Fruit fly (Drosophila melanogaster) whole organism, wandering third instar larva: ENCODE data around the gene Nmnat.

Experiments used
- Abd-B ChIP-seq: fragments of >200 bp; optimal IDR thresholded peaks from 2 replicates; lab custom pipeline; 2017; ENCODE audit warnings: missing biosample characterization, missing genetic modification characterization
- CG32264 ChIP-seq: fragments of 200-800 bp; sonication (Bioruptor generic); optimal IDR thresholded peaks from 2 replicates; lab custom pipeline; 2016; ENCODE audit warnings: missing biosample characterization, missing genetic modification characterization
- CG9705 ChIP-seq: fragments of 200-800 bp; sonication (Bioruptor generic); optimal IDR thresholded peaks from 2 replicates; lab custom pipeline; 2018; ENCODE audit warnings: missing biosample characterization, mild to moderate bottlenecking, missing genetic modification characterization
- CrebA ChIP-seq: fragments of 200-800 bp; sonication (Bioruptor generic); optimal IDR thresholded peaks from 2 replicates; lab custom pipeline; 2016; ENCODE audit warnings: missing biosample characterization, mild to moderate bottlenecking, missing genetic modification characterization, borderline replicate concordance
- Dfd ChIP-seq: fragments of >200 bp; optimal IDR thresholded peaks from 2 replicates; lab custom pipeline; 2017; ENCODE audit warnings: missing biosample characterization, missing genetic modification characterization
- Dif ChIP-seq: fragments of 200-275, 200-300 bp; sonication (Bioruptor generic); optimal IDR thresholded peaks from 2 replicates; lab custom pipeline; 2018; ENCODE audit warnings: missing biosample characterization, missing genetic modification characterization; ENCODE audit not compliant: partially characterized antibody
- GATAd ChIP-seq: sonication (Bioruptor generic); optimal IDR thresholded peaks from 2 replicates; lab custom pipeline; 2016; ENCODE audit warnings: missing biosample characterization, missing genetic modification characterization
- HLH106 ChIP-seq: fragments of 200-800 bp; optimal IDR thresholded peaks from 3 replicates; lab custom pipeline; 2019; ENCODE audit warnings: missing biosample characterization, mild to moderate bottlenecking, missing genetic modification characterization, moderate library complexity
- Hnf4 ChIP-seq: fragments of 200-800 bp; sonication (Bioruptor generic); optimal IDR thresholded peaks from 2 replicates; lab custom pipeline; 2016; ENCODE audit warnings: missing biosample characterization, mild to moderate bottlenecking, missing genetic modification characterization
- Hr78 ChIP-seq: fragments of >200 bp; optimal IDR thresholded peaks from 2 replicates; lab custom pipeline; 2017; ENCODE audit warnings: missing biosample characterization, missing genetic modification characterization
- Hr83 ChIP-seq: fragments of 200-300 bp; sonication (Bioruptor generic); optimal IDR thresholded peaks from 2 replicates; lab custom pipeline; 2016; ENCODE audit warnings: missing biosample characterization, mild to moderate bottlenecking, missing genetic modification characterization, moderate library complexity; ENCODE audit not compliant: poor library complexity, severe bottlenecking
- Jra ChIP-seq: sonication (Bioruptor generic); optimal IDR thresholded peaks from 2 replicates; lab custom pipeline; 2016; ENCODE audit warnings: missing biosample characterization, missing genetic modification characterization
- Mio ChIP-seq: sonication (Bioruptor generic); optimal IDR thresholded peaks from 2 replicates; lab custom pipeline; 2016; ENCODE audit warnings: missing biosample characterization, missing genetic modification characterization
- Myc ChIP-seq: fragments of >200 bp; optimal IDR thresholded peaks from 2 replicates; lab custom pipeline; 2017
- N ChIP-seq: fragments of >200 bp; optimal IDR thresholded peaks from 2 replicates; lab custom pipeline; 2018; ENCODE audit warnings: missing biosample characterization, missing external identifiers, missing genetic modification characterization
- OdsH ChIP-seq: fragments of 200-800 bp; sonication (Bioruptor generic); optimal IDR thresholded peaks from 2 replicates; lab custom pipeline; 2016; ENCODE audit warnings: missing biosample characterization, mild to moderate bottlenecking, missing genetic modification characterization
- Rel ChIP-seq, 2 experiments: fragments of 200-800 bp; sonication (Bioruptor generic) in 1 of 2; optimal IDR thresholded peaks; 2 replicates in 1 of 2; 3 replicates in 1 of 2; lab custom pipeline; 2016 to 2019; ENCODE audit warnings: mild to moderate bottlenecking in 2 of 2, missing biosample characterization in 2 of 2, missing genetic modification characterization in 2 of 2, moderate library complexity in 1 of 2
- Sp1 ChIP-seq: fragments of 200-800 bp; sonication (Bioruptor generic); optimal IDR thresholded peaks from 3 replicates; lab custom pipeline; 2019; ENCODE audit warnings: missing biosample characterization, mild to moderate bottlenecking, missing genetic modification characterization, moderate library complexity
- Vsx2 ChIP-seq: fragments of 200-300, 225-300 bp; sonication (Bioruptor generic); optimal IDR thresholded peaks from 2 replicates; lab custom pipeline; 2018; ENCODE audit warnings: missing biosample characterization, missing genetic modification characterization; ENCODE audit not compliant: partially characterized antibody
- br ChIP-seq: fragments of 200-800 bp; sonication (Bioruptor generic); optimal IDR thresholded peaks from 2 replicates; lab custom pipeline; 2016; ENCODE audit warnings: missing biosample characterization, missing genetic modification characterization
- brk ChIP-seq: fragments of 200-800 bp; sonication (Bioruptor generic); optimal IDR thresholded peaks from 2 replicates; lab custom pipeline; 2016; ENCODE audit warnings: missing biosample characterization, mild to moderate bottlenecking, missing genetic modification characterization
- dl ChIP-seq, 2 experiments: fragments of 175-275, 200-275 bp in 1 of 2; fragments of 200-275 bp in 1 of 2; sonication (Bioruptor generic); optimal IDR thresholded peaks; lab custom pipeline; 2018; ENCODE audit warnings: mild to moderate bottlenecking in 2 of 2, missing biosample characterization in 2 of 2, missing genetic modification characterization in 2 of 2, moderate library complexity in 2 of 2; ENCODE audit not compliant: partially characterized antibody in 2 of 2, insufficient read depth in 1 of 2
- dmrt93B ChIP-seq: fragments of 200-800 bp; sonication (Bioruptor generic); optimal IDR thresholded peaks from 2 replicates; lab custom pipeline; 2018; ENCODE audit warnings: missing biosample characterization, mild to moderate bottlenecking, missing genetic modification characterization
- dsf ChIP-seq: sonication (Bioruptor generic); optimal IDR thresholded peaks from 2 replicates; lab custom pipeline; 2016; ENCODE audit warnings: missing biosample characterization, missing genetic modification characterization, borderline replicate concordance
- ey ChIP-seq: fragments of 200-800 bp; sonication (Bioruptor generic); optimal IDR thresholded peaks from 2 replicates; lab custom pipeline; 2016; ENCODE audit warnings: missing biosample characterization, missing genetic modification characterization
- foxo ChIP-seq, 2 experiments: fragments of 200-800 bp; sonication (Bioruptor generic); optimal IDR thresholded peaks; 2 replicates in 1 of 2; 3 replicates in 1 of 2; lab custom pipeline; 2016 to 2017; ENCODE audit warnings: missing biosample characterization in 2 of 2, missing genetic modification characterization in 2 of 2
- fru ChIP-seq: fragments of 200-800 bp; sonication (Bioruptor generic); optimal IDR thresholded peaks from 3 replicates; lab custom pipeline; 2016; ENCODE audit warnings: missing biosample characterization, mild to moderate bottlenecking, missing genetic modification characterization
- h ChIP-seq: fragments of 200-800 bp; sonication (Bioruptor generic); optimal IDR thresholded peaks from 3 replicates; lab custom pipeline; 2016; ENCODE audit warnings: missing biosample characterization, mild to moderate bottlenecking, missing genetic modification characterization
- jim ChIP-seq: fragments of 175-275, 200-325 bp; sonication (Bioruptor generic); optimal IDR thresholded peaks from 2 replicates; lab custom pipeline; 2016; ENCODE audit warnings: missing biosample characterization, mild to moderate bottlenecking, missing genetic modification characterization
- lola ChIP-seq: fragments of >200 bp; optimal IDR thresholded peaks from 2 replicates; lab custom pipeline; 2017; ENCODE audit warnings: missing biosample characterization, missing genetic modification characterization
- pan ChIP-seq: fragments of >200 bp; optimal IDR thresholded peaks from 2 replicates; lab custom pipeline; 2017
- psq ChIP-seq: fragments of 200-800 bp; sonication (Bioruptor generic); optimal IDR thresholded peaks from 3 replicates; lab custom pipeline; 2017; ENCODE audit warnings: missing biosample characterization, mild to moderate bottlenecking, missing genetic modification characterization, moderate library complexity
- rgr ChIP-seq: fragments of 200-800 bp; sonication (Bioruptor generic); optimal IDR thresholded peaks from 3 replicates; lab custom pipeline; 2016; ENCODE audit warnings: missing biosample characterization, mild to moderate bottlenecking, missing genetic modification characterization
- sage ChIP-seq: fragments of 200-800 bp; sonication (Bioruptor generic); optimal IDR thresholded peaks from 2 replicates; lab custom pipeline; 2016; ENCODE audit warnings: missing biosample characterization, mild to moderate bottlenecking, missing genetic modification characterization
- sv ChIP-seq: fragments of 200-800 bp; sonication (Bioruptor generic); optimal IDR thresholded peaks from 3 replicates; lab custom pipeline; 2016; ENCODE audit warnings: missing biosample characterization, missing genetic modification characterization
- tai ChIP-seq: sonication (Bioruptor generic); optimal IDR thresholded peaks from 2 replicates; lab custom pipeline; 2016; ENCODE audit warnings: missing biosample characterization, missing genetic modification characterization
- usp ChIP-seq: fragments of >200 bp; optimal IDR thresholded peaks from 2 replicates; lab custom pipeline; 2017; ENCODE audit warnings: missing biosample characterization, missing genetic modification characterization
- woc ChIP-seq: sonication (Bioruptor generic); optimal IDR thresholded peaks from 2 replicates; lab custom pipeline; 2016; ENCODE audit warnings: missing biosample characterization, mild to moderate bottlenecking, missing genetic modification characterization

The Nmnat gene

dm6 chr3R:24935758-24936157, 9.3 kb upstream of the Nmnat start:
- no peak for TF ChIP-seq tai (GFP tag; lab: Kevin White, UChicago)

dm6 chr3R:24938049-24938448, 7.0 kb upstream of the Nmnat start, which contains the start of gene Osbp:
Gene Osbp (minus strand): TSS chr3R:24938222.
- TF ChIP-seq rgr (GFP tag; lab: Kevin White, UChicago), result no peak
- no peak for TF ChIP-seq h (GFP tag; lab: Kevin White, UChicago)
- peak; percentile 26 for TF ChIP-seq N (GFP tag; lab: Kevin White, UChicago)
- no peak for TF ChIP-seq Rel (GFP tag; optimal IDR thresholded peaks at IDR 0.05; lab: Kevin White, UChicago)
- TF ChIP-seq Rel (tag; optimal IDR thresholded peaks at IDR 0.05; lab: Kevin White, UChicago), result peak; percentile 29
- no peak for TF ChIP-seq sage
- TF ChIP-seq Hr83, result peak; percentile 44
- TF ChIP-seq CG9705, result peak; percentile 35

DNA sequence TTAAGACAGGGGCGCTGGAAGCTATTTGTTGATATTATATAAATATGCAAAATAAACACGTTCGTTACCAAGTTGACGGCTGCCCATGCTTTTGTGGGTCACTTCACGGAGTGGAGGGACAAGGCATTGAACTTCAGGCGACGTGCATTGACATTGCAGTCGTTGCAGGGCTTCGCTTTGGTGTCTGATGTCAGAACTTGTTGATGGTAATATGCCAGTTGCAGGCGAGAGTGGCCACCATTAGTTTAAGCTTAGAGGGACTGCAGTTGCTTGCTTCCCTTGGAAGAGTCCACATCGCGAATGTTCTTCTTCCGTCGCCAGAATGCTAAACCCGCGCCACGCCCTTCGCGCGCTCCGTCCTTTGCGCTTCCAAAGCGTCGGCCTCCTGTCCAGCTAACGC, 2.3 kb downstream of the Nmnat start, which contains the start of gene mah:
Gene mah, plus strand, starts transcription at position 301 of the 400 bp plus-strand sequence.
- TF ChIP-seq fru (GFP tag; lab: Kevin White, UChicago) (no peak), Jra (GFP tag; lab: Kevin White, UChicago) (no peak), rgr (GFP tag; lab: Kevin White, UChicago) (no peak), h (GFP tag; lab: Kevin White, UChicago) (no peak), HLH106 (no peak)
- TF ChIP-seq, all 38 proteins: peak for 0

DNA sequence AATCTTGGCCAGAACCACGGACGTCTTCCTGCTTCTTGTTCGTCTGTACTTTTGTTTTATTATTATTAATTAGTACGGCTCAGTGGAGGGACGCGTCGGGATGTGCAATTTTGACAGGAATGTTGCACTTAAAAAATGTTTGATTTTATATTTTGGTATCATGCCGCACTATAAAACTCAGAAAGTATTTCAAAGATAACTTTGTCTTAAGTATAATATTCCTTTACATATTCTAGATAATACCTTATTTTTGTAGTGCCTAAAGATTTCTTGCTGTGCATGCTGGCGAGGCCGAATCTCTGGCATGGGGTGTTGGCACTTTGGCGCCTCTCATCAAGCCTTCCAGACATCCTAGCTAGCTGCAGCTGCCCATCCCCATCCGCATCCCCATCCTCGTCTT, 8.1 kb downstream of the Nmnat start:
- TF ChIP-seq Rel (GFP tag; optimal IDR thresholded peaks at IDR 0.05; lab: Kevin White, UChicago) (no peak), Rel (tag; optimal IDR thresholded peaks at IDR 0.05; lab: Kevin White, UChicago) (no peak), HLH106 (no peak), psq (GFP tag; lab: Kevin White, UChicago) (no peak), dsf (no peak), OdsH (GFP tag; lab: Kevin White, UChicago) (no peak), CG9705 (no peak), br (no peak), Dfd (no peak), jim (no peak), Dif (no peak), CG32264 (no peak), fru (GFP tag; lab: Kevin White, UChicago) (no peak), Abd-B (GFP tag; lab: Kevin White, UChicago) (no peak)

dm6 chr3R:24962470-24962869, 17.4 kb downstream of the Nmnat start:
- TF ChIP-seq CG9705 (peak; percentile 2), Jra (GFP tag; lab: Kevin White, UChicago) (no peak), Dfd (no peak), brk (GFP tag; lab: Kevin White, UChicago) (peak; percentile 16), Myc (lab: Kevin White, UChicago) (no peak), HLH106 (peak; percentile 74), GATAd (GFP tag; lab: Kevin White, UChicago) (no peak), CG32264 (peak; percentile 59), OdsH (GFP tag; lab: Kevin White, UChicago) (peak; percentile 67), jim (no peak), dmrt93B (GFP tag; lab: Kevin White, UChicago) (peak; percentile 43), Rel (GFP tag; optimal IDR thresholded peaks at IDR 0.05; lab: Kevin White, UChicago) (no peak), Rel (tag; optimal IDR thresholded peaks at IDR 0.05; lab: Kevin White, UChicago) (peak; percentile 91), psq (GFP tag; lab: Kevin White, UChicago) (peak; percentile 46), Abd-B (GFP tag; lab: Kevin White, UChicago) (no peak), ey (GFP tag; lab: Kevin White, UChicago) (peak; percentile 72), sv (GFP tag; lab: Kevin White, UChicago) (peak; percentile 44), pan (lab: Kevin White, UChicago) (no peak), fru (GFP tag; lab: Kevin White, UChicago) (peak; percentile 70), h (GFP tag; lab: Kevin White, UChicago) (peak; percentile 80), lola (GFP tag; lab: Kevin White, UChicago) (no peak), CrebA (GFP tag; lab: Kevin White, UChicago) (no peak), sage (peak; percentile 9), Hr83 (no peak), woc (GFP tag; lab: Kevin White, UChicago) (peak; percentile 47), foxo (GFP tag; optimal IDR thresholded peaks at IDR 0.05; lab: Kevin White, UChicago) (peak in 1 of 2 experiments; percentile 75), dl (GFP tag; optimal IDR thresholded peaks at IDR 0.05; lab: Kevin White, UChicago; ENCODE audit: insufficient read depth in 1 of 2, partially characterized antibody in 2 of 2) (no peak), br (peak; percentile 67), Hnf4 (GFP tag; lab: Kevin White, UChicago) (peak; percentile 74), tai (GFP tag; lab: Kevin White, UChicago) (peak; percentile 70), Vsx2 (GFP tag; lab: Kevin White, UChicago) (no peak), Mio (GFP tag; lab: Kevin White, UChicago) (no peak), Dif (no peak), Hr78 (GFP tag; lab: Kevin White, UChicago) (no peak), dsf (no peak), usp (GFP tag; lab: Kevin White, UChicago) (no peak), rgr (GFP tag; lab: Kevin White, UChicago) (peak; percentile 74), Sp1 (peak; percentile 58), N (GFP tag; lab: Kevin White, UChicago) (no peak)
- TF ChIP-seq, all 38 proteins: peak for 20
